Fruit fly (Drosophila melanogaster) whole organism, pupa: Measurements from ENCODE around the gene Cdc45.

ENCODE experiments used
- CG13204 ChIP-seq: fragments of 200-800 bp; sonication (Bioruptor generic); optimal IDR thresholded peaks from 2 replicates; lab custom pipeline; 2018; ENCODE audit warnings: missing biosample characterization, mild to moderate bottlenecking, missing genetic modification characterization, moderate library complexity
- CG14655 ChIP-seq: fragments of 200-800 bp; sonication (Bioruptor generic); optimal IDR thresholded peaks from 3 replicates; lab custom pipeline; 2017; ENCODE audit warnings: mild to moderate bottlenecking, missing biosample characterization, missing genetic modification reagents, missing genetic modification characterization
- Pif1A ChIP-seq: fragments of 200-800 bp; sonication (Bioruptor generic); optimal IDR thresholded peaks from 3 replicates; lab custom pipeline; 2016; ENCODE audit warnings: missing biosample characterization, missing genetic modification characterization

DNA sequence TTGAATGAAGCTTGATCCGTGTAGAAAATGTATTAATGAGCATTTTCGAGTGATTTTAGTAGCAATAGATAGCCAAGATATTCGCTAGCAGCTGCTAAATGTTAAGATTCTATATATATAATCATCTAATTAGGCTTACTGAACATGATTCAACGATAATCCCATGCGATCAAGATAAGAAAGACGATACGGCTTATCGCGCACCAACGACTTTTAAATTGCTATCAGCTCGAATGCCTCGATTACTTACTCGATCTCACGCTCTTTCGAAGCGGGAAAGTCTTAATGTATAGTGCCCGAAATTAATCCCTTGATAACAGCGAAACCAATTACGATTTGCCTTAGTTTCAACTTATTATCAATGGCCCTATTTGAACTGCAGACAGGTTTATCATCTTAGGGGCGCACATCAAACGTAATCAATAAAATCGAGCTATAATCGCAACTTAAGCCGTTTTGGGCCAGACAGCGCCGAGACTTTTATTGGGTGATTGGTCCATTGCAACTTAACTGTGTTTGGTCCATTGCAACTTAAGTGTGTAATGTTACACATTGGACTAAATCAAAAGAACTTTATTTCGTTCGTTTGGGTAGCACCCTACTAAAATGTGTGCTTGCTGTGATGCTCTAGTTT is 20.4 kb upstream of the Cdc45 start:
- TF ChIP-seq Pif1A (GFP tag; lab: Kevin White, UChicago) (no peak), CG13204 (GFP tag; lab: Kevin White, UChicago) (no peak), CG14655 (GFP tag; lab: Kevin White, UChicago) (no peak)
